Fruit fly (Drosophila melanogaster): ENCODE data around the gene CG14913.
A peak's percentile ranks its signal among the peaks of the same experiment; 100 is the strongest.

Gene CG14913

dm6 chr2L:11049723-11050122 is 32.9 kb downstream of the CG14913 start:
- TF ChIP-seq CG13204 (GFP tag; optimal IDR thresholded peaks at IDR 0.05): peak; percentile 5
- no peak for TF ChIP-seq D1 (tag; optimal IDR thresholded peaks at IDR 0.05)
- TF ChIP-seq Pif1B (GFP tag; optimal IDR thresholded peaks at IDR 0.05): no peak
- peak; percentile 41 for TF ChIP-seq EcR (GFP tag; optimal IDR thresholded peaks at IDR 0.05)

- TF ChIP-seq fd96Ca (GFP tag; IDR thresholded peaks at IDR 0.05) (no peak), CG10348 (GFP tag; IDR thresholded peaks at IDR 0.05) (no peak), CG13204 (GFP tag; optimal IDR thresholded peaks at IDR 0.05) (no peak), CG14655 (GFP tag; optimal IDR thresholded peaks at IDR 0.05) (no peak), CG8159 (tag; optimal IDR thresholded peaks at IDR 0.05) (peak; percentile 58), CG15710 (tag; optimal IDR thresholded peaks at IDR 0.05) (peak; percentile 54), CG17806 (tag; optimal IDR thresholded peaks at IDR 0.05) (peak; percentile 29), CG32121 (GFP tag; IDR thresholded peaks at IDR 0.05) (no peak), CG9948 (tag; optimal IDR thresholded peaks at IDR 0.05) (peak; percentile 15), Pif1A (GFP tag; optimal IDR thresholded peaks at IDR 0.05) (peak; percentile 74), CG12605 (GFP tag; IDR thresholded peaks at IDR 0.05) (no peak), Ets98B (GFP tag; IDR thresholded peaks at IDR 0.05) (no peak), gl (tag; optimal IDR thresholded peaks at IDR 0.05) (no peak), CG34367 (tag; optimal IDR thresholded peaks at IDR 0.05) (peak; percentile 13), CG4496 (GFP tag; IDR thresholded peaks at IDR 0.05) (0 out of 3 replicates have a peak, but pooled peaks have one; percentile 11), CG8301 (tag; optimal IDR thresholded peaks at IDR 0.05) (no peak), rn (GFP tag; IDR thresholded peaks at IDR 0.05) (no peak), Pif1B (GFP tag; optimal IDR thresholded peaks at IDR 0.05) (no peak), Snoo (tag; optimal IDR thresholded peaks at IDR 0.05) (no peak), EcR (GFP tag; optimal IDR thresholded peaks at IDR 0.05) (peak; percentile 27)
These were observed 35.1 kb downstream of the CG14913 start for dm6 chr2L:11051644-11052492.

- TF ChIP-seq Pif1A (GFP tag; optimal IDR thresholded peaks at IDR 0.05) (peak; percentile 88), Ets98B (GFP tag; IDR thresholded peaks at IDR 0.05) (no peak), CG12605 (GFP tag; IDR thresholded peaks at IDR 0.05) (no peak), CG17806 (tag; optimal IDR thresholded peaks at IDR 0.05) (peak; percentile 82), CG34367 (tag; optimal IDR thresholded peaks at IDR 0.05) (peak; percentile 51), CG10348 (GFP tag; IDR thresholded peaks at IDR 0.05) (no peak), Snoo (tag; optimal IDR thresholded peaks at IDR 0.05) (no peak), CG13204 (GFP tag; optimal IDR thresholded peaks at IDR 0.05) (no peak), Pif1B (GFP tag; optimal IDR thresholded peaks at IDR 0.05) (no peak), CG14655 (GFP tag; optimal IDR thresholded peaks at IDR 0.05) (peak; percentile 53), gl (tag; optimal IDR thresholded peaks at IDR 0.05) (peak; percentile 32), CG9948 (tag; optimal IDR thresholded peaks at IDR 0.05) (peak; percentile 80), D1 (tag; optimal IDR thresholded peaks at IDR 0.05) (peak; percentile 67), CG4496 (GFP tag; IDR thresholded peaks at IDR 0.05) (peak; percentile 17; the same call in 1 of the 3 replicates), CG8159 (tag; optimal IDR thresholded peaks at IDR 0.05) (peak; percentile 86), rn (GFP tag; IDR thresholded peaks at IDR 0.05) (no peak), EcR (GFP tag; optimal IDR thresholded peaks at IDR 0.05) (no peak), fd96Ca (GFP tag; IDR thresholded peaks at IDR 0.05) (no peak), CG15710 (tag; optimal IDR thresholded peaks at IDR 0.05) (peak; percentile 83), CG32121 (GFP tag; IDR thresholded peaks at IDR 0.05) (no peak), CG8301 (tag; optimal IDR thresholded peaks at IDR 0.05) (peak; percentile 27)
These were observed 35.6 kb downstream of the CG14913 start for dm6 chr2L:11052493-11052788.

dm6 chr2L:11053018-11053807 is 36.4 kb downstream of the CG14913 start:
- TF ChIP-seq Pif1A (GFP tag; optimal IDR thresholded peaks at IDR 0.05) (peak; percentile 78), CG8159 (tag; optimal IDR thresholded peaks at IDR 0.05) (peak; percentile 91), CG13204 (GFP tag; optimal IDR thresholded peaks at IDR 0.05) (peak; percentile 95), CG4496 (GFP tag; IDR thresholded peaks at IDR 0.05) (peak; percentile 78), D1 (tag; optimal IDR thresholded peaks at IDR 0.05) (peak; percentile 25), EcR (GFP tag; optimal IDR thresholded peaks at IDR 0.05) (peak; percentile 85), rn (GFP tag; IDR thresholded peaks at IDR 0.05) (peak; percentile 78; the same call in 1 of the 2 replicates), CG9948 (tag; optimal IDR thresholded peaks at IDR 0.05) (peak; percentile 84), Pif1B (GFP tag; optimal IDR thresholded peaks at IDR 0.05) (peak; percentile 91), CG34367 (tag; optimal IDR thresholded peaks at IDR 0.05) (peak; percentile 77), CG12605 (GFP tag; IDR thresholded peaks at IDR 0.05) (0 out of 2 replicates have a peak, but pooled peaks have one; percentile 45), CG32121 (GFP tag; IDR thresholded peaks at IDR 0.05) (no peak; the same call in 1 of the 2 replicates), CG15710 (tag; optimal IDR thresholded peaks at IDR 0.05) (peak; percentile 92), Snoo (tag; optimal IDR thresholded peaks at IDR 0.05) (peak; percentile 90), gl (tag; optimal IDR thresholded peaks at IDR 0.05) (peak; percentile 69), CG10348 (GFP tag; IDR thresholded peaks at IDR 0.05) (no peak), Ets98B (GFP tag; IDR thresholded peaks at IDR 0.05) (peak; percentile 71), CG8301 (tag; optimal IDR thresholded peaks at IDR 0.05) (peak; percentile 62), fd96Ca (GFP tag; IDR thresholded peaks at IDR 0.05) (peak; percentile 84), CG17806 (tag; optimal IDR thresholded peaks at IDR 0.05) (peak; percentile 84), CG14655 (GFP tag; optimal IDR thresholded peaks at IDR 0.05) (peak; percentile 75)

DNA sequence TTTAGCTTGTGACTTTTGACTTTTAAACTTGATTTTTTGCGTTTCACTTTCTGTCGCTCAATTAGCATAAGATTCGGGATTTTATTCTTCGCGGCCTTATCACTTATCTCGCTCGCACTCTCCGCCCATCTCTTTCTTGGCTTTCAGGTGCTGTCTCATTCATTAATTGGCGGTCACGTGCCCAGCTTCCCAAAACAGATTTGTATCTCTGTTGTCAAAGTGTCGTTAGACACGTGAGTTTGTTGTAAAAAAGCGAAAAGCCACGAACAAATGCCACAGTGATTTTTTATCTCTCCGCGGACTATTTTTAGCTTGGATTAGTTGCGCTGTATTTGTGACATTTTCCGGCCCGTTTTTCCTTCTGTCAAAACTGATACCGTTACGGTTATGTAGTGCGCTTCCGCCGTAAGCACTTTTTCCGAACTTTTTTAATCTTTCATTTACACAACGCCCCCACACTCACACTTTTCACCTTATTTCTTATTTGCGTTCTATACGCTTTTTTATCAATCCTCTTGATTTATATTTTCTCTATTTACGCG is 40.1 kb downstream of the CG14913 start:
- TF ChIP-seq CG9948 (tag; optimal IDR thresholded peaks at IDR 0.05): no peak
- no peak for TF ChIP-seq Ets98B (GFP tag; IDR thresholded peaks at IDR 0.05)
- TF ChIP-seq CG15710 (tag; optimal IDR thresholded peaks at IDR 0.05): no peak
- no peak for TF ChIP-seq fd96Ca (GFP tag; IDR thresholded peaks at IDR 0.05)
- no peak for TF ChIP-seq CG34367 (tag; optimal IDR thresholded peaks at IDR 0.05)
- no peak for TF ChIP-seq Pif1B (GFP tag; optimal IDR thresholded peaks at IDR 0.05)
- TF ChIP-seq CG8301 (tag; optimal IDR thresholded peaks at IDR 0.05): no peak
- no peak for TF ChIP-seq CG12605 (GFP tag; IDR thresholded peaks at IDR 0.05)
